Fruit fly (Drosophila melanogaster): ENCODE data around the gene dally.

Gene dally

dm6 chr3L:8827133-8827867, at the start of gene dally:
TSS of gene dally (plus strand) at chr3L:8827505.
- TF ChIP-seq Rel (GFP tag; optimal IDR thresholded peaks at IDR 0.05) = peak; percentile 38
- TF ChIP-seq Rel (tag; optimal IDR thresholded peaks at IDR 0.05) = peak; percentile 38
- TF ChIP-seq dl (GFP tag; optimal IDR thresholded peaks at IDR 0.05; ENCODE audit: insufficient read depth in 1 of 2, partially characterized antibody in 2 of 2) = peak; percentile 77 to 85
- peak; percentile 43 for TF ChIP-seq rgr (GFP tag; optimal IDR thresholded peaks at IDR 0.05)
- TF ChIP-seq dsf (GFP tag; optimal IDR thresholded peaks at IDR 0.05; ENCODE audit: borderline replicate concordance) = no peak
- no peak for TF ChIP-seq tai (GFP tag; optimal IDR thresholded peaks at IDR 0.05)
- TF ChIP-seq sage (GFP tag; optimal IDR thresholded peaks at IDR 0.05) = peak; percentile 75
- TF ChIP-seq fru (GFP tag; optimal IDR thresholded peaks at IDR 0.05) = peak; percentile 23
- TF ChIP-seq N (GFP tag; optimal IDR thresholded peaks at IDR 0.05) = no peak
- TF ChIP-seq Sp1 (GFP tag; optimal IDR thresholded peaks at IDR 0.05) = peak; percentile 43
- peak; percentile 26 for TF ChIP-seq jim (GFP tag; optimal IDR thresholded peaks at IDR 0.05)
- no peak for TF ChIP-seq CrebA (GFP tag; optimal IDR thresholded peaks at IDR 0.05; ENCODE audit: borderline replicate concordance)
- peak; percentile 42 for TF ChIP-seq Vsx2 (GFP tag; optimal IDR thresholded peaks at IDR 0.05; ENCODE audit: partially characterized antibody)
- no peak for TF ChIP-seq usp (GFP tag; optimal IDR thresholded peaks at IDR 0.05)
- no peak for TF ChIP-seq Abd-B (GFP tag; optimal IDR thresholded peaks at IDR 0.05)
- TF ChIP-seq lola (GFP tag; optimal IDR thresholded peaks at IDR 0.05) = no peak
- peak; percentile 74 for TF ChIP-seq woc (GFP tag; optimal IDR thresholded peaks at IDR 0.05)
- no peak for TF ChIP-seq pan (optimal IDR thresholded peaks at IDR 0.05)
- TF ChIP-seq Hr83 (GFP tag; optimal IDR thresholded peaks at IDR 0.05; ENCODE audit: poor library complexity, severe bottlenecking) = peak; percentile 58
- no peak for TF ChIP-seq Myc (optimal IDR thresholded peaks at IDR 0.05)
- TF ChIP-seq psq (GFP tag; optimal IDR thresholded peaks at IDR 0.05) = no peak
- no peak for TF ChIP-seq CG9705 (GFP tag; optimal IDR thresholded peaks at IDR 0.05)
- TF ChIP-seq Mio (GFP tag; optimal IDR thresholded peaks at IDR 0.05) = no peak
- TF ChIP-seq Hnf4 (GFP tag; optimal IDR thresholded peaks at IDR 0.05) = no peak
- TF ChIP-seq Hr78 (GFP tag; optimal IDR thresholded peaks at IDR 0.05) = no peak
- TF ChIP-seq Dif (GFP tag; optimal IDR thresholded peaks at IDR 0.05; ENCODE audit: partially characterized antibody) = peak; percentile 87
- peak; percentile 20 to 25 for TF ChIP-seq foxo (GFP tag; optimal IDR thresholded peaks at IDR 0.05)
- peak; percentile 29 for TF ChIP-seq br (GFP tag; optimal IDR thresholded peaks at IDR 0.05)
- no peak for TF ChIP-seq CG32264 (GFP tag; optimal IDR thresholded peaks at IDR 0.05)
- TF ChIP-seq h (GFP tag; optimal IDR thresholded peaks at IDR 0.05) = peak; percentile 11
- peak; percentile 24 for TF ChIP-seq brk (GFP tag; optimal IDR thresholded peaks at IDR 0.05)
- no peak for TF ChIP-seq Dfd (GFP tag; optimal IDR thresholded peaks at IDR 0.05)
- no peak for TF ChIP-seq sv (GFP tag; optimal IDR thresholded peaks at IDR 0.05)
- TF ChIP-seq HLH106 (tag; optimal IDR thresholded peaks at IDR 0.05) = no peak
- no peak for TF ChIP-seq ey (GFP tag; optimal IDR thresholded peaks at IDR 0.05)
- TF ChIP-seq GATAd (GFP tag; optimal IDR thresholded peaks at IDR 0.05) = no peak
- TF ChIP-seq OdsH (GFP tag; optimal IDR thresholded peaks at IDR 0.05) = no peak
- no peak for TF ChIP-seq dmrt93B (GFP tag; optimal IDR thresholded peaks at IDR 0.05)
- no peak for TF ChIP-seq Jra (GFP tag; optimal IDR thresholded peaks at IDR 0.05)

DNA sequence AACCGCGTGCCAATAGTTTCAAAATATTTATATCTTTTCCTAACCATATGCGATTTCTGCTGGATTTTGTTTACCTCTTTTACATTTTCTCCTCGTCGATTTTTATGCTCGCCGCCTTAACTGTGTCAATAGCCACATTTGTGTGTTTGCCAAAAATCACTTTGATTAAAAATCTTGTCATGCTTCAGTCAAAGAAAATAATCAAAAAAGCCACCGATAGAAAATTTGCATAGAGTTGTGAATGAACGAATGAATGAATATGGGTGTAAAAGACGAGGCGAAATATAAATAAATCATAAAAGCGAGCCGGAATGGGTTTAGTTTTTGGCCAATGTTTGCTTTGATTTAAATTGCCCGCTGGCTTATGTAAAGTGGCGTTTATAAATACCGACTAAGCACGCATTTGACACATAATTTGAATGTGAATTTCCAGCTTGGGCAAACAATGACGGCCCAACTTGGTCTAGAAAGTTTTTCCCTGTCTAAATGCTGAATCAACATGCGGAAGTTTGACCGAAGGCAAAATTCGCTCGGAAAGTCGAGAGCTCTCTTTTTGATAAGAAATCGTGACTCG, 46.5 kb upstream of the dally start:
- TF ChIP-seq dsf (GFP tag; optimal IDR thresholded peaks at IDR 0.05; ENCODE audit: borderline replicate concordance) (no peak), Myc (optimal IDR thresholded peaks at IDR 0.05) (no peak), Vsx2 (GFP tag; optimal IDR thresholded peaks at IDR 0.05; ENCODE audit: partially characterized antibody) (no peak)
